Fruit fly (Drosophila melanogaster): ENCODE measurements around the gene Rsf1.

The Rsf1 gene

DNA sequence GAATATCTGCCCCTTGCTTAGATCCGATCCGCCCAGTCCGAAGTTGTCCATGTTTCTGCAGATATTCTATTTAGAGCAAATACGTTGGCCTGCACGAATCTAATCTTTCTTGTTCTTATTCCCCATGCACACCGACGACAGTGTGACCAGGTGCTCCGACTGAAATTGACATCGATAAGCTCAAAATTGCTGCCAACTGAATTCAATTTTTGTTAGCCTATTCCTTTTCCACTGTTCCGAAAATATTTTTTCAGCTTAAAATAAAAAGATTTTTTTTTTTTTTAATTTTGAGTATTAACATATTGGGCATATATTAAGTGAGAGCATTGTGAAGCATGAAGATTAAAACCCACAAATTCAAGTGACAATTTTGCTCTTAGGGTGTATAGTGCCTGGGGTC lies 40.4 kb upstream of the Rsf1 start, which contains the start of gene nmd (continued):
- no peak for TF ChIP-seq insv (GFP tag; optimal IDR thresholded peaks at IDR 0.05)
- TF ChIP-seq bsh (GFP tag; optimal IDR thresholded peaks at IDR 0.05): no peak
- no peak for TF ChIP-seq Xrp1 (GFP tag; IDR thresholded peaks at IDR 0.05)
- TF ChIP-seq CG6683 (GFP tag; optimal IDR thresholded peaks at IDR 0.05): no peak
- TF ChIP-seq org-1 (GFP tag; optimal IDR thresholded peaks at IDR 0.05): no peak
- TF ChIP-seq CG17612 (GFP tag; IDR thresholded peaks at IDR 0.05): no peak
- TF ChIP-seq CG17361 (GFP tag; IDR thresholded peaks at IDR 0.05): 0 out of 3 replicates have a peak, but pooled peaks have one; percentile 24
- TF ChIP-seq CG6854 (GFP tag; optimal IDR thresholded peaks at IDR 0.05): no peak
- peak; percentile 47 for TF ChIP-seq Sry-δ (GFP tag; optimal IDR thresholded peaks at IDR 0.05)
- no peak for TF ChIP-seq ase (GFP tag; IDR thresholded peaks at IDR 0.05)
- TF ChIP-seq CG17912 (GFP tag; optimal IDR thresholded peaks at IDR 0.05): no peak
- TF ChIP-seq CG5245 (GFP tag; optimal IDR thresholded peaks at IDR 0.05): no peak
- TF ChIP-seq HHEX (GFP tag; optimal IDR thresholded peaks at IDR 0.05): no peak
- TF ChIP-seq danr (GFP tag; IDR thresholded peaks at IDR 0.05): no peak
- TF ChIP-seq Mes4 (GFP tag; optimal IDR thresholded peaks at IDR 0.05): no peak
- TF ChIP-seq psq (GFP tag; optimal IDR thresholded peaks at IDR 0.05): no peak
- 0 out of 2 replicates have a peak, but pooled peaks have one; percentile 21 for TF ChIP-seq CG10321 (GFP tag; IDR thresholded peaks at IDR 0.05)
- peak; percentile 36 for TF ChIP-seq p53 (GFP tag; optimal IDR thresholded peaks at IDR 0.05)
- TF ChIP-seq mam (GFP tag; optimal IDR thresholded peaks at IDR 0.05): peak; percentile 19
- peak; percentile 48 for TF ChIP-seq Dek (tag; optimal IDR thresholded peaks at IDR 0.05)
- no peak for TF ChIP-seq eve (GFP tag; optimal IDR thresholded peaks at IDR 0.05)
- no peak for TF ChIP-seq hb (GFP tag; IDR thresholded peaks at IDR 0.05; ENCODE audit: partially characterized antibody)
- TF ChIP-seq Hey (tag; optimal IDR thresholded peaks at IDR 0.05): no peak
- no peak for TF ChIP-seq CG34224 (GFP tag; IDR thresholded peaks at IDR 0.05; ENCODE audit: partially characterized antibody)
- no peak for TF ChIP-seq lmd (GFP tag; IDR thresholded peaks at IDR 0.05)
- TF ChIP-seq Hr39 (optimal IDR thresholded peaks at IDR 0.05): no peak
- peak; percentile 12 for TF ChIP-seq Chrac-16 (GFP tag; optimal IDR thresholded peaks at IDR 0.05)
- TF ChIP-seq unpg (GFP tag; optimal IDR thresholded peaks at IDR 0.05): no peak
- TF ChIP-seq Antp (GFP tag; optimal IDR thresholded peaks at IDR 0.05): no peak
- TF ChIP-seq PHDP (tag; optimal IDR thresholded peaks at IDR 0.05): no peak
- peak; percentile 24 for TF ChIP-seq nom (GFP tag; optimal IDR thresholded peaks at IDR 0.05)
- peak; percentile 16 for TF ChIP-seq NC2β (GFP tag; optimal IDR thresholded peaks at IDR 0.05)
- no peak for TF ChIP-seq gsb (GFP tag; IDR thresholded peaks at IDR 0.05)
- no peak for TF ChIP-seq ftz-f1 (GFP tag; optimal IDR thresholded peaks at IDR 0.05)
- peak; percentile 34 for TF ChIP-seq HmgD (GFP tag; optimal IDR thresholded peaks at IDR 0.05)
- TF ChIP-seq CG10431 (GFP tag; optimal IDR thresholded peaks at IDR 0.05): peak; percentile 91
- TF ChIP-seq wek (GFP tag; optimal IDR thresholded peaks at IDR 0.05): no peak
- TF ChIP-seq row (GFP tag; IDR thresholded peaks at IDR 0.05): peak; percentile 81
- no peak for TF ChIP-seq slp2 (GFP tag; optimal IDR thresholded peaks at IDR 0.05)
- no peak for TF ChIP-seq CG7786 (GFP tag; optimal IDR thresholded peaks at IDR 0.05)
- TF ChIP-seq zfh1 (GFP tag; IDR thresholded peaks at IDR 0.05): no peak
- no peak for TF ChIP-seq CG12071 (GFP tag; optimal IDR thresholded peaks at IDR 0.05)
- TF ChIP-seq CG10565 (GFP tag; optimal IDR thresholded peaks at IDR 0.05): no peak
- TF ChIP-seq CG15269 (tag; optimal IDR thresholded peaks at IDR 0.05): peak; percentile 6
- no peak for TF ChIP-seq zfh2 (GFP tag; optimal IDR thresholded peaks at IDR 0.05)
- 0 out of 3 replicates have a peak, but pooled peaks have one; percentile 9 for TF ChIP-seq ken (GFP tag; IDR thresholded peaks at IDR 0.05)
- TF ChIP-seq Nf-YB (GFP tag; optimal IDR thresholded peaks at IDR 0.05): no peak
- TF ChIP-seq CG11398 (GFP tag; optimal IDR thresholded peaks at IDR 0.05): no peak
- no peak for TF ChIP-seq al (GFP tag; IDR thresholded peaks at IDR 0.05)
- no peak for TF ChIP-seq Blimp-1 (GFP tag; optimal IDR thresholded peaks at IDR 0.05)
- TF ChIP-seq MBD-R2 (GFP tag; IDR thresholded peaks at IDR 0.05): peak; percentile 89
- peak; percentile 32; the same call in 1 of the 2 replicates for TF ChIP-seq onecut (GFP tag; IDR thresholded peaks at IDR 0.05)

Measured in whole organism, embryonic.